Fruit fly (Drosophila melanogaster): ENCODE data around the gene CG5149.
A peak's percentile ranks its signal among the peaks of the same experiment; 100 is the strongest.

The CG5149 gene

dm6 chr2L:7395813-7396212, 7.8 kb upstream of the CG5149 start (continued):
- TF ChIP-seq ewg (GFP tag; optimal IDR thresholded peaks at IDR 0.05) (peak; percentile 24), nerfin-2 (GFP tag; IDR thresholded peaks at IDR 0.05; ENCODE audit: partially characterized antibody) (no peak), Abd-B (GFP tag; optimal IDR thresholded peaks at IDR 0.05) (peak; percentile 44), psq (GFP tag; optimal IDR thresholded peaks at IDR 0.05) (no peak), Mrtf (GFP tag; IDR thresholded peaks at IDR 0.05) (peak; percentile 40; the same call in 1 of the 3 replicates), CG3281 (GFP tag; optimal IDR thresholded peaks at IDR 0.05) (peak; percentile 54), ato (GFP tag; IDR thresholded peaks at IDR 0.05; ENCODE audit: partially characterized antibody) (no peak), CG10979 (tag; optimal IDR thresholded peaks at IDR 0.05) (peak; percentile 44), CG15514 (GFP tag; optimal IDR thresholded peaks at IDR 0.05) (peak; percentile 25), tup (GFP tag; optimal IDR thresholded peaks at IDR 0.05) (no peak), CG12236 (GFP tag; optimal IDR thresholded peaks at IDR 0.05) (no peak), Antp (GFP tag; optimal IDR thresholded peaks at IDR 0.05) (no peak), TFAM (GFP tag; optimal IDR thresholded peaks at IDR 0.05) (no peak), CG8388 (GFP tag; optimal IDR thresholded peaks at IDR 0.05) (peak; percentile 57), CG31224 (GFP tag; IDR thresholded peaks at IDR 0.05) (0 out of 2 replicates have a peak, but pooled peaks have one; percentile 36), CG10274 (GFP tag; optimal IDR thresholded peaks at IDR 0.05) (no peak), CG7987 (GFP tag; optimal IDR thresholded peaks at IDR 0.05) (no peak), NC2α (GFP tag; optimal IDR thresholded peaks at IDR 0.05) (no peak), sug (tag; optimal IDR thresholded peaks at IDR 0.05) (peak; percentile 23), br (optimal IDR thresholded peaks at IDR 0.05) (no peak), CG7271 (tag; optimal IDR thresholded peaks at IDR 0.05) (no peak), sob (GFP tag; IDR thresholded peaks at IDR 0.05) (peak; percentile 58; the same call in 1 of the 2 replicates), unpg (GFP tag; optimal IDR thresholded peaks at IDR 0.05) (peak; percentile 81), tna (GFP tag; IDR thresholded peaks at IDR 0.05; ENCODE audit: partially characterized antibody) (no peak), CG6683 (GFP tag; optimal IDR thresholded peaks at IDR 0.05) (peak; percentile 11), dmrt11E (tag; optimal IDR thresholded peaks at IDR 0.05) (no peak), sr (GFP tag; IDR thresholded peaks at IDR 0.05) (no peak), CG18599 (GFP tag; optimal IDR thresholded peaks at IDR 0.05) (peak; percentile 63), YL-1 (GFP tag; optimal IDR thresholded peaks at IDR 0.05) (no peak), zen2 (GFP tag; IDR thresholded peaks at IDR 0.05; ENCODE audit: partially characterized antibody) (no peak), Hmx (GFP tag; optimal IDR thresholded peaks at IDR 0.05) (no peak), CG1832 (GFP tag; optimal IDR thresholded peaks at IDR 0.05) (no peak), Hr51 (GFP tag; optimal IDR thresholded peaks at IDR 0.05) (peak in 1 of 2 experiments; percentile 90), CG10959 (GFP tag; IDR thresholded peaks at IDR 0.05) (no peak), Sry-β (GFP tag; optimal IDR thresholded peaks at IDR 0.05) (no peak), prd (optimal IDR thresholded peaks at IDR 0.05) (no peak), prd (GFP tag; IDR thresholded peaks at IDR 0.05) (peak; percentile 57; the same call in 1 of the 3 replicates), Deaf1 (tag; optimal IDR thresholded peaks at IDR 0.05) (peak; percentile 51), CG3065 (GFP tag; optimal IDR thresholded peaks at IDR 0.05) (no peak), Mes4 (GFP tag; optimal IDR thresholded peaks at IDR 0.05) (no peak), tap (tag; optimal IDR thresholded peaks at IDR 0.05) (peak; percentile 63), CG17328 (GFP tag; IDR thresholded peaks at IDR 0.05) (peak; percentile 31; the same call in 1 of the 2 replicates), nerfin-1 (tag; optimal IDR thresholded peaks at IDR 0.05) (no peak), dysf (GFP tag; IDR thresholded peaks at IDR 0.05) (peak; percentile 77), vfl (GFP tag; optimal IDR thresholded peaks at IDR 0.05) (no peak), lmd (GFP tag; IDR thresholded peaks at IDR 0.05) (peak; percentile 68), Myb (GFP tag; optimal IDR thresholded peaks at IDR 0.05) (no peak), otp (GFP tag; IDR thresholded peaks at IDR 0.05) (no peak), CG9932 (GFP tag; IDR thresholded peaks at IDR 0.05) (peak; percentile 53), Oaz (GFP tag; IDR thresholded peaks at IDR 0.05) (no peak), E2f1 (GFP tag; IDR thresholded peaks at IDR 0.05) (no peak)

All from whole organism, embryonic.